Fruit fly (Drosophila melanogaster): ENCODE measurements around the gene CG8534.

Gene CG8534

dm6 chr3R:9783240-9783917 lies 29.2 kb upstream of the CG8534 start:
- TF ChIP-seq Ets98B (GFP tag; IDR thresholded peaks at IDR 0.05) (no peak), fd96Ca (GFP tag; IDR thresholded peaks at IDR 0.05) (no peak), D1 (tag; optimal IDR thresholded peaks at IDR 0.05) (no peak), CG10348 (GFP tag; IDR thresholded peaks at IDR 0.05) (no peak), CG15710 (tag; optimal IDR thresholded peaks at IDR 0.05) (no peak), CG12605 (GFP tag; IDR thresholded peaks at IDR 0.05) (no peak), Pif1A (GFP tag; optimal IDR thresholded peaks at IDR 0.05) (no peak), CG14655 (GFP tag; optimal IDR thresholded peaks at IDR 0.05) (no peak), Snoo (tag; optimal IDR thresholded peaks at IDR 0.05) (no peak), Pif1B (GFP tag; optimal IDR thresholded peaks at IDR 0.05) (no peak), CG13204 (GFP tag; optimal IDR thresholded peaks at IDR 0.05) (no peak), CG9948 (tag; optimal IDR thresholded peaks at IDR 0.05) (peak; percentile 3), CG4496 (GFP tag; IDR thresholded peaks at IDR 0.05) (0 out of 3 replicates have a peak, but pooled peaks have one; percentile 21), rn (GFP tag; IDR thresholded peaks at IDR 0.05) (no peak), CG8159 (tag; optimal IDR thresholded peaks at IDR 0.05) (peak; percentile 21), gl (tag; optimal IDR thresholded peaks at IDR 0.05) (no peak), EcR (GFP tag; optimal IDR thresholded peaks at IDR 0.05) (peak; percentile 8), CG34367 (tag; optimal IDR thresholded peaks at IDR 0.05) (no peak), CG8301 (tag; optimal IDR thresholded peaks at IDR 0.05) (no peak)

dm6 chr3R:9784341-9785062 lies 28.0 kb upstream of the CG8534 start, which contains the start of the genes MtnA and CG8500:
MtnA (minus strand) TSS chr3R:9784370.
CG8500 (plus strand) TSS chr3R:9784653.
- no peak for TF ChIP-seq D1 (tag; optimal IDR thresholded peaks at IDR 0.05)
- TF ChIP-seq CG17806 (tag; optimal IDR thresholded peaks at IDR 0.05), result no peak
- no peak for TF ChIP-seq CG34367 (tag; optimal IDR thresholded peaks at IDR 0.05)
- TF ChIP-seq CG13204 (GFP tag; optimal IDR thresholded peaks at IDR 0.05), result no peak
- no peak for TF ChIP-seq CG8159 (tag; optimal IDR thresholded peaks at IDR 0.05)
- TF ChIP-seq Pif1B (GFP tag; optimal IDR thresholded peaks at IDR 0.05), result no peak
- no peak for TF ChIP-seq CG32121 (GFP tag; IDR thresholded peaks at IDR 0.05)
- TF ChIP-seq Ets98B (GFP tag; IDR thresholded peaks at IDR 0.05), result peak; percentile 11; the same call in 1 of the 2 replicates
- no peak for TF ChIP-seq gl (tag; optimal IDR thresholded peaks at IDR 0.05)
- no peak for TF ChIP-seq CG10348 (GFP tag; IDR thresholded peaks at IDR 0.05)
- no peak for TF ChIP-seq Snoo (tag; optimal IDR thresholded peaks at IDR 0.05)
- no peak for TF ChIP-seq CG15710 (tag; optimal IDR thresholded peaks at IDR 0.05)
- peak; percentile 64; the same call in 2 of the 3 replicates for TF ChIP-seq CG4496 (GFP tag; IDR thresholded peaks at IDR 0.05)
- no peak for TF ChIP-seq rn (GFP tag; IDR thresholded peaks at IDR 0.05)

dm6 chr3R:9791177-9791806 lies 21.3 kb upstream of the CG8534 start, which contains the start of the genes CG12945 and CG8507:
CG12945 (minus strand) TSS chr3R:9791221.
CG8507 (plus strand) TSS chr3R:9791483.
- TF ChIP-seq CG13204 (GFP tag; optimal IDR thresholded peaks at IDR 0.05) (no peak), CG17806 (tag; optimal IDR thresholded peaks at IDR 0.05) (peak; percentile 11), EcR (GFP tag; optimal IDR thresholded peaks at IDR 0.05) (peak; percentile 91), CG12605 (GFP tag; IDR thresholded peaks at IDR 0.05) (no peak), CG14655 (GFP tag; optimal IDR thresholded peaks at IDR 0.05) (no peak), CG8159 (tag; optimal IDR thresholded peaks at IDR 0.05) (peak; percentile 61), CG9948 (tag; optimal IDR thresholded peaks at IDR 0.05) (peak; percentile 29), CG10348 (GFP tag; IDR thresholded peaks at IDR 0.05) (no peak), CG8301 (tag; optimal IDR thresholded peaks at IDR 0.05) (peak; percentile 28), rn (GFP tag; IDR thresholded peaks at IDR 0.05) (no peak), Snoo (tag; optimal IDR thresholded peaks at IDR 0.05) (peak; percentile 25), CG15710 (tag; optimal IDR thresholded peaks at IDR 0.05) (peak; percentile 52), CG32121 (GFP tag; IDR thresholded peaks at IDR 0.05) (no peak), Pif1A (GFP tag; optimal IDR thresholded peaks at IDR 0.05) (no peak), Ets98B (GFP tag; IDR thresholded peaks at IDR 0.05) (no peak), D1 (tag; optimal IDR thresholded peaks at IDR 0.05) (no peak), Pif1B (GFP tag; optimal IDR thresholded peaks at IDR 0.05) (no peak), CG34367 (tag; optimal IDR thresholded peaks at IDR 0.05) (peak; percentile 6), CG4496 (GFP tag; IDR thresholded peaks at IDR 0.05) (no peak), gl (tag; optimal IDR thresholded peaks at IDR 0.05) (no peak), fd96Ca (GFP tag; IDR thresholded peaks at IDR 0.05) (no peak)

dm6 chr3R:9793018-9793417 lies 19.5 kb upstream of the CG8534 start, which contains the start of gene CG8516:
CG8516 (plus strand) TSS chr3R:9793295.
- no peak for TF ChIP-seq Pif1A (GFP tag; optimal IDR thresholded peaks at IDR 0.05)
- no peak for TF ChIP-seq CG14655 (GFP tag; optimal IDR thresholded peaks at IDR 0.05)
- TF ChIP-seq CG12605 (GFP tag; IDR thresholded peaks at IDR 0.05), result no peak
- TF ChIP-seq Pif1B (GFP tag; optimal IDR thresholded peaks at IDR 0.05), result no peak
- TF ChIP-seq CG17806 (tag; optimal IDR thresholded peaks at IDR 0.05), result peak; percentile 34
- peak; percentile 25 for TF ChIP-seq CG8301 (tag; optimal IDR thresholded peaks at IDR 0.05)
- TF ChIP-seq CG13204 (GFP tag; optimal IDR thresholded peaks at IDR 0.05), result no peak
- TF ChIP-seq CG4496 (GFP tag; IDR thresholded peaks at IDR 0.05), result no peak
- no peak for TF ChIP-seq CG34367 (tag; optimal IDR thresholded peaks at IDR 0.05)
- peak; percentile 16 for TF ChIP-seq CG15710 (tag; optimal IDR thresholded peaks at IDR 0.05)
- TF ChIP-seq Snoo (tag; optimal IDR thresholded peaks at IDR 0.05), result no peak
- no peak for TF ChIP-seq rn (GFP tag; IDR thresholded peaks at IDR 0.05)
- no peak for TF ChIP-seq CG9948 (tag; optimal IDR thresholded peaks at IDR 0.05)
- no peak for TF ChIP-seq CG10348 (GFP tag; IDR thresholded peaks at IDR 0.05)
- TF ChIP-seq EcR (GFP tag; optimal IDR thresholded peaks at IDR 0.05), result peak; percentile 11
- TF ChIP-seq Ets98B (GFP tag; IDR thresholded peaks at IDR 0.05), result peak; percentile 20; the same call in 1 of the 2 replicates
- no peak for TF ChIP-seq fd96Ca (GFP tag; IDR thresholded peaks at IDR 0.05)
- TF ChIP-seq D1 (tag; optimal IDR thresholded peaks at IDR 0.05), result no peak
- no peak for TF ChIP-seq gl (tag; optimal IDR thresholded peaks at IDR 0.05)
- TF ChIP-seq CG8159 (tag; optimal IDR thresholded peaks at IDR 0.05), result peak; percentile 35
- peak; percentile 53; the same call in 1 of the 2 replicates for TF ChIP-seq CG32121 (GFP tag; IDR thresholded peaks at IDR 0.05)
